Worm (Caenorhabditis elegans) whole organism, L1 larva: ENCODE data around the gene msp-64.

Source experiments
- C04F5.9 ChIP-seq: sonication (generic microtip); optimal IDR thresholded peaks from 2 replicates; lab custom pipeline; 2016; ENCODE audit warnings: missing genetic modification characterization, missing compliant biosample characterization
- C34B4.2 ChIP-seq: sonication (generic microtip); optimal IDR thresholded peaks from 2 replicates; lab custom pipeline; 2017; ENCODE audit warnings: mild to moderate bottlenecking, missing genetic modification characterization, missing compliant biosample characterization
- F16B12.6 ChIP-seq: fragments of 150-350 bp; optimal IDR thresholded peaks from 2 replicates; lab custom pipeline; 2014; ENCODE audit warnings: missing biosample characterization, missing genetic modification characterization
- aha-1 ChIP-seq: fragments of 150-350 bp; optimal IDR thresholded peaks from 2 replicates; lab custom pipeline; 2014; ENCODE audit warnings: missing biosample characterization, missing genetic modification characterization
- alr-1 ChIP-seq: fragments of 200-800 bp; sonication (Bioruptor generic); optimal IDR thresholded peaks from 2 replicates; lab custom pipeline; 2018; ENCODE audit warnings: borderline replicate concordance, mild to moderate bottlenecking, missing genetic modification characterization, missing compliant biosample characterization
- aly-2 ChIP-seq: fragments of 150-350 bp; optimal IDR thresholded peaks from 2 replicates; lab custom pipeline; 2014; ENCODE audit warnings: missing biosample characterization, missing genetic modification characterization
- ceh-63 ChIP-seq: fragments of 200-800 bp; sonication (Bioruptor generic); optimal IDR thresholded peaks from 2 replicates; lab custom pipeline; 2018; ENCODE audit warnings: mild to moderate bottlenecking, missing genetic modification characterization, missing compliant biosample characterization
- ceh-8 ChIP-seq: fragments of 200-800 bp; sonication (Bioruptor generic); optimal IDR thresholded peaks from 2 replicates; lab custom pipeline; 2018; ENCODE audit warnings: mild to moderate bottlenecking, missing genetic modification characterization, moderate library complexity, missing compliant biosample characterization
- ceh-82 ChIP-seq, 3 experiments: fragments of 150-350 bp in 1 of 3; sonication (generic microtip) in 2 of 3; optimal IDR thresholded peaks; 2 replicates each; lab custom pipeline; 2014 to 2017; ENCODE audit warnings: missing biosample characterization in 3 of 3, missing genetic modification characterization in 3 of 3
- ces-1 ChIP-seq: fragments of 150-350 bp; optimal IDR thresholded peaks from 2 replicates; lab custom pipeline; 2014; ENCODE audit warnings: missing biosample characterization, missing genetic modification reagents, missing genetic modification characterization
- dpl-1 ChIP-seq, 3 experiments: fragments of 150-350 bp in 2 of 3; sonication (generic microtip) in 1 of 3; optimal IDR thresholded peaks; 2 replicates each; lab custom pipeline; 2014 to 2017; ENCODE audit warnings: missing biosample characterization in 3 of 3, missing genetic modification characterization in 3 of 3, missing genetic modification reagents in 3 of 3
- efl-1 ChIP-seq, 4 experiments: fragments of 150-350 bp; optimal IDR thresholded peaks in 3 of 4; peaks in 1 of 4; 1 replicate in 1 of 4; 2 replicates in 3 of 4; lab custom pipeline; 2014; ENCODE audit warnings: missing biosample characterization in 2 of 4, missing genetic modification characterization in 2 of 4, missing genetic modification reagents in 2 of 4
- efl-3 ChIP-seq: fragments of 200-800 bp; sonication (Bioruptor generic); optimal IDR thresholded peaks from 2 replicates; lab custom pipeline; 2018; ENCODE audit warnings: mild to moderate bottlenecking, missing genetic modification characterization, missing compliant biosample characterization
- elt-3 ChIP-seq, 6 experiments: fragments of 150-350 bp in 1 of 6; sonication (generic microtip); optimal IDR thresholded peaks; 2 replicates each; lab custom pipeline; 2017 to 2018; ENCODE audit warnings: missing biosample characterization in 6 of 6, missing genetic modification characterization in 6 of 6, inconsistent platforms in 1 of 6
- ets-5 ChIP-seq: fragments of 200-800 bp; sonication (Bioruptor generic); IDR thresholded peaks from 2 replicates; pipeline ENCODE4 v1.3.6; 2022; ENCODE audit warnings: missing genetic modification characterization, missing compliant biosample characterization
- fkh-10 ChIP-seq: sonication (generic microtip); optimal IDR thresholded peaks from 2 replicates; lab custom pipeline; 2017; ENCODE audit warnings: missing biosample characterization, missing genetic modification reagents, missing genetic modification characterization
- fkh-4 ChIP-seq: sonication (generic microtip); optimal IDR thresholded peaks from 2 replicates; lab custom pipeline; 2016; ENCODE audit warnings: missing compliant biosample characterization, missing genetic modification characterization, borderline replicate concordance
- fkh-8 ChIP-seq: sonication (generic microtip); optimal IDR thresholded peaks from 2 replicates; lab custom pipeline; 2016; ENCODE audit warnings: mild to moderate bottlenecking, missing genetic modification characterization, missing compliant biosample characterization
- fos-1 ChIP-seq: fragments of 150-350 bp; optimal IDR thresholded peaks from 2 replicates; lab custom pipeline; 2014; ENCODE audit warnings: missing biosample characterization, missing genetic modification characterization
- hlh-4 ChIP-seq: sonication (generic microtip); optimal IDR thresholded peaks from 2 replicates; lab custom pipeline; 2016; ENCODE audit warnings: mild to moderate bottlenecking, missing genetic modification characterization, missing compliant biosample characterization
- hpl-2 ChIP-seq: fragments of 150-350 bp; optimal IDR thresholded peaks from 2 replicates; lab custom pipeline; 2014; ENCODE audit warnings: missing biosample characterization, missing genetic modification reagents, missing genetic modification characterization
- irx-1 ChIP-seq: sonication (generic microtip); optimal IDR thresholded peaks from 2 replicates; lab custom pipeline; 2016; ENCODE audit warnings: missing genetic modification characterization, missing compliant biosample characterization
- isw-1 ChIP-seq: fragments of 200-800 bp; sonication (Bioruptor generic); IDR thresholded peaks from 2 replicates; pipeline ENCODE4 v1.3.6; 2022; ENCODE audit warnings: missing genetic modification characterization, missing compliant biosample characterization
- jun-1 ChIP-seq: fragments of 150-350 bp; optimal IDR thresholded peaks from 2 replicates; lab custom pipeline; 2014; ENCODE audit warnings: missing biosample characterization, missing genetic modification reagents, missing genetic modification characterization
- lin-35 ChIP-seq, 2 experiments: fragments of 150-350 bp; optimal IDR thresholded peaks; 2 replicates each; lab custom pipeline; 2014; ENCODE audit warnings: missing biosample characterization in 2 of 2, missing genetic modification characterization in 2 of 2, missing genetic modification reagents in 2 of 2
- lsy-2 ChIP-seq, 2 experiments: fragments of 150-350 bp; optimal IDR thresholded peaks; 2 replicates each; lab custom pipeline; 2014; ENCODE audit warnings: missing biosample characterization in 2 of 2, missing genetic modification characterization in 2 of 2
- mab-9 ChIP-seq: fragments of 200-800 bp; sonication (Bioruptor generic); IDR thresholded peaks from 2 replicates; pipeline ENCODE4 v1.3.6; 2022; ENCODE audit warnings: missing genetic modification reagents, missing genetic modification characterization, missing compliant biosample characterization
- mef-2 ChIP-seq: fragments of 150-350 bp; optimal IDR thresholded peaks from 2 replicates; lab custom pipeline; 2014; ENCODE audit warnings: missing biosample characterization, missing genetic modification characterization
- nhr-12 ChIP-seq: sonication (generic microtip); optimal IDR thresholded peaks from 2 replicates; lab custom pipeline; 2017; ENCODE audit warnings: missing biosample characterization, missing genetic modification characterization
- nhr-237 ChIP-seq: fragments of 150-350 bp; optimal IDR thresholded peaks from 2 replicates; lab custom pipeline; 2014; ENCODE audit warnings: missing biosample characterization, missing genetic modification characterization
- nhr-28 ChIP-seq: fragments of 150-350 bp; optimal IDR thresholded peaks from 2 replicates; lab custom pipeline; 2014; ENCODE audit warnings: missing biosample characterization, missing genetic modification characterization
- nhr-47 ChIP-seq: sonication (generic microtip); optimal IDR thresholded peaks from 2 replicates; lab custom pipeline; 2016; ENCODE audit warnings: mild to moderate bottlenecking, missing genetic modification characterization, moderate library complexity, missing compliant biosample characterization
- nhr-71 ChIP-seq: sonication (generic microtip); optimal IDR thresholded peaks from 2 replicates; lab custom pipeline; 2016; ENCODE audit warnings: mild to moderate bottlenecking, missing genetic modification characterization, moderate library complexity, missing compliant biosample characterization
- nhr-76 ChIP-seq: sonication (generic microtip); optimal IDR thresholded peaks from 2 replicates; lab custom pipeline; 2017; ENCODE audit warnings: missing biosample characterization, missing genetic modification characterization
- nhr-84 ChIP-seq: sonication (generic microtip); optimal IDR thresholded peaks from 2 replicates; lab custom pipeline; 2017; ENCODE audit warnings: missing biosample characterization, missing genetic modification characterization
- nhr-85 ChIP-seq: sonication (generic microtip); peaks from one replicate; lab custom pipeline; 2016; ENCODE audit warnings: missing genetic modification characterization, inconsistent platforms, missing compliant biosample characterization
- pag-3 ChIP-seq: sonication (generic microtip); optimal IDR thresholded peaks from 2 replicates; lab custom pipeline; 2017; ENCODE audit warnings: missing genetic modification characterization, mild to moderate bottlenecking, missing compliant biosample characterization, antibody characterized with exemption, borderline replicate concordance; ENCODE audit not compliant: insufficient read depth
- rnt-1 ChIP-seq: sonication (generic microtip); optimal IDR thresholded peaks from 2 replicates; lab custom pipeline; 2016; ENCODE audit warnings: mild to moderate bottlenecking, missing genetic modification characterization, moderate library complexity, missing compliant biosample characterization
- skn-1 ChIP-seq: fragments of 150-350 bp; optimal IDR thresholded peaks from 2 replicates; lab custom pipeline; 2014; ENCODE audit warnings: missing biosample characterization, missing genetic modification characterization
- snpc-4 ChIP-seq: fragments of 150-350 bp; optimal IDR thresholded peaks from 2 replicates; lab custom pipeline; 2014; ENCODE audit warnings: missing biosample characterization, missing genetic modification characterization
- snu-23 ChIP-seq: sonication (generic microtip); optimal IDR thresholded peaks from 2 replicates; lab custom pipeline; 2016; ENCODE audit warnings: missing genetic modification characterization, missing compliant biosample characterization
- sox-4 ChIP-seq: sonication (generic microtip); optimal IDR thresholded peaks from 2 replicates; lab custom pipeline; 2016; ENCODE audit warnings: missing genetic modification characterization, missing compliant biosample characterization
- sptf-1 ChIP-seq: fragments of 150-350 bp; optimal IDR thresholded peaks from 2 replicates; lab custom pipeline; 2014; ENCODE audit warnings: missing biosample characterization, missing genetic modification characterization
- sup-37 ChIP-seq: fragments of 200-800 bp; sonication (Bioruptor generic); optimal IDR thresholded peaks from 2 replicates; lab custom pipeline; 2018; ENCODE audit warnings: mild to moderate bottlenecking, missing genetic modification characterization, missing compliant biosample characterization
- unc-130 ChIP-seq: fragments of 150-350 bp; optimal IDR thresholded peaks from 2 replicates; lab custom pipeline; 2017; ENCODE audit warnings: missing biosample characterization, missing genetic modification characterization, inconsistent platforms
- unc-30 ChIP-seq: sonication (generic microtip); optimal IDR thresholded peaks from 2 replicates; lab custom pipeline; 2017; ENCODE audit warnings: missing biosample characterization, missing genetic modification characterization
- unc-86 ChIP-seq: sonication (generic microtip); optimal IDR thresholded peaks from 2 replicates; lab custom pipeline; 2016; ENCODE audit warnings: missing genetic modification characterization, missing compliant biosample characterization
- unc-98 ChIP-seq: fragments of 200-800 bp; sonication (Bioruptor generic); IDR thresholded peaks from 2 replicates; pipeline ENCODE4 v1.3.6; 2022; ENCODE audit warnings: missing genetic modification characterization, missing compliant biosample characterization
- vab-15 ChIP-seq: sonication (generic microtip); optimal IDR thresholded peaks from 2 replicates; lab custom pipeline; 2017; ENCODE audit warnings: missing genotype, mild to moderate bottlenecking, missing genetic modification characterization, missing compliant biosample characterization
- zag-1 ChIP-seq: fragments of 150-350 bp; optimal IDR thresholded peaks from 2 replicates; lab custom pipeline; 2014; ENCODE audit warnings: missing biosample characterization, missing genetic modification characterization
- ztf-4 ChIP-seq: fragments of 150-350 bp; optimal IDR thresholded peaks from 2 replicates; lab custom pipeline; 2014; ENCODE audit warnings: missing biosample characterization, missing genetic modification characterization

Gene msp-64

ce11 chrII:5838453-5838852 is 28.3 kb upstream of the msp-64 start, which contains the start of gene ZK1248.15:
ZK1248.15 (minus strand) TSS chrII:5838553.
- TF ChIP-seq C34B4.2: no peak

DNA sequence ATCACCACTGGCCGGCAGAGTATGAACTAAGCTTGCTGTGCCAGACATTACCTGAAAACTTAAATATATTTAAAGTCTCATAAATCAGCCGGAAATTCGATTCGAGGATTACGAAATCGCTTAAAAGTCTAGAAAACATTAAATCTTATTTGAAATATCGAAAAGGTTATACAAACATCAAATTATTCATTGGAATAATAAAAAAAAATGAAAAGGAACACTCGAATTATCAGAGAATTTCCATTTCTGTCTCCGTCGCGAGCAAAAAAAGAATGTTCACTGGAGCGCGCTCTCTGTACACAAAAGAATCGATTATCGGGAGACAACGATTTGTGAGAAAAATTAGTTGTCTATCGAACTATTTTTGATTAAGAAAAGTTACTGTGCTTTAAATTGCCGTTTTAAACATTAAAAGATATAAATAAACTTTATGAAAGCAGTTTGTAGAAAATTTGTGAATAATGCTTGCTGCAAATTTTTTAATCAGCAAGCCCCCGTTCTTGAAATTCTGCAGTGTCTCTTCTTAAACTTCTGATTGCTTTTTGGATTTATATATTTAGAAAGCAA is 26.1 kb upstream of the msp-64 start, which contains the start of gene fzo-1:
fzo-1 (minus strand) TSS at position 51 of the 567 bp plus-strand sequence.
- TF ChIP-seq hpl-2 (GFP tag; lab: Kevin White, UChicago) (no peak), unc-98 (GFP tag; lab: Robert Waterston, UW) (peak; percentile 92), lsy-2 (tag; optimal IDR thresholded peaks at IDR 0.05; lab: Kevin White, UChicago) (peak in 1 of 2 experiments; percentile 66), skn-1 (tag; lab: Kevin White, UChicago) (peak; percentile 27), unc-86 (tag; lab: Kevin White, UChicago) (peak; percentile 2), aly-2 (tag; lab: Kevin White, UChicago) (no peak), nhr-71 (tag; lab: Kevin White, UChicago) (peak; percentile 74), aha-1 (no peak), nhr-28 (tag; lab: Kevin White, UChicago) (no peak), ceh-63 (GFP tag; lab: Kevin White, UChicago) (peak; percentile 72), fkh-10 (GFP tag; lab: Kevin White, UChicago) (no peak), efl-1 (optimal IDR thresholded peaks at IDR 0.05; lab: Kevin White, UChicago) (peak; percentile 42 to 50), efl-1 (GFP tag; optimal IDR thresholded peaks at IDR 0.05 in 1 of 2; lab: Kevin White, UChicago) (peak; percentile 22 to 36), ets-5 (GFP tag; lab: Robert Waterston, UW) (no peak), sup-37 (no peak), lin-35 (GFP tag; optimal IDR thresholded peaks at IDR 0.05; lab: Kevin White, UChicago) (peak; percentile 38 to 55), fkh-4 (tag; lab: Kevin White, UChicago) (peak; percentile 39), ztf-4 (no peak), mef-2 (tag; lab: Kevin White, UChicago) (no peak), unc-30 (tag; lab: Kevin White, UChicago) (no peak), snu-23 (GFP tag; lab: Kevin White, UChicago) (peak; percentile 58), unc-130 (no peak), fos-1 (tag; lab: Kevin White, UChicago) (no peak), ceh-82 (tag; optimal IDR thresholded peaks at IDR 0.05; lab: Kevin White, UChicago) (no peak), hlh-4 (tag; lab: Kevin White, UChicago) (no peak), fkh-8 (tag; lab: Kevin White, UChicago) (peak; percentile 52), vab-15 (tag; lab: Kevin White, UChicago) (no peak), pag-3 (no peak), ces-1 (GFP tag; lab: Kevin White, UChicago) (no peak), sptf-1 (tag; lab: Kevin White, UChicago) (no peak), snpc-4 (tag; lab: Kevin White, UChicago) (peak; percentile 20), isw-1 (GFP tag; lab: Robert Waterston, UW) (peak; percentile 52), rnt-1 (tag; lab: Kevin White, UChicago) (no peak), irx-1 (tag; lab: Kevin White, UChicago) (peak; percentile 20), nhr-47 (tag; lab: Kevin White, UChicago) (peak; percentile 69), mab-9 (GFP tag; lab: Robert Waterston, UW) (no peak), nhr-84 (tag; lab: Kevin White, UChicago) (no peak), ceh-8 (no peak), elt-3 (tag; optimal IDR thresholded peaks at IDR 0.05; lab: Kevin White, UChicago) (no peak), nhr-12 (no peak), nhr-237 (no peak), sox-4 (tag; lab: Kevin White, UChicago) (peak; percentile 71), efl-3 (GFP tag; lab: Kevin White, UChicago) (no peak), F16B12.6 (peak; percentile 7), jun-1 (tag; lab: Kevin White, UChicago) (no peak), C04F5.9 (tag; lab: Kevin White, UChicago) (peak; percentile 33), zag-1 (no peak), nhr-76 (tag; lab: Kevin White, UChicago) (no peak), alr-1 (tag; lab: Kevin White, UChicago) (no peak), nhr-85 (tag; lab: Kevin White, UChicago) (peak; percentile 56), dpl-1 (GFP tag; optimal IDR thresholded peaks at IDR 0.05; lab: Kevin White, UChicago) (peak; percentile 13 to 35 (median 21))
